Worm (Caenorhabditis elegans) whole organism, L4 larva: ENCODE measurements around the gene C26E1.2.
"Not testable (repeated sequence)": the region's sequence is repeated elsewhere in the genome, so short reads cannot be mapped to it uniquely, and the experiment has no call there.

Source experiments
- fos-1 ChIP-seq: fragments of 150-350 bp; optimal IDR thresholded peaks from 2 replicates; lab custom pipeline; 2014; ENCODE audit warnings: missing biosample characterization, missing genetic modification characterization
- lin-15B ChIP-seq: fragments of 150-350 bp; sonication (generic microtip); optimal IDR thresholded peaks from 3 replicates; lab custom pipeline; 2014; ENCODE audit warnings: missing biosample characterization, missing genetic modification characterization
- lin-39 ChIP-seq: fragments of 150-350 bp; optimal IDR thresholded peaks from 2 replicates; lab custom pipeline; 2014; ENCODE audit warnings: missing biosample characterization, missing genetic modification reagents, missing genetic modification characterization
- lir-3 ChIP-seq: sonication (generic microtip); optimal IDR thresholded peaks from 2 replicates; lab custom pipeline; 2016; ENCODE audit warnings: mild to moderate bottlenecking, missing genetic modification characterization, missing compliant biosample characterization
- nhr-11 ChIP-seq: fragments of 150-350 bp; optimal IDR thresholded peaks from 2 replicates; lab custom pipeline; 2014; ENCODE audit warnings: missing biosample characterization, missing genetic modification characterization
- unc-39 ChIP-seq: sonication (generic microtip); optimal IDR thresholded peaks from 2 replicates; lab custom pipeline; 2017; ENCODE audit warnings: missing biosample characterization, missing genetic modification characterization

DNA sequence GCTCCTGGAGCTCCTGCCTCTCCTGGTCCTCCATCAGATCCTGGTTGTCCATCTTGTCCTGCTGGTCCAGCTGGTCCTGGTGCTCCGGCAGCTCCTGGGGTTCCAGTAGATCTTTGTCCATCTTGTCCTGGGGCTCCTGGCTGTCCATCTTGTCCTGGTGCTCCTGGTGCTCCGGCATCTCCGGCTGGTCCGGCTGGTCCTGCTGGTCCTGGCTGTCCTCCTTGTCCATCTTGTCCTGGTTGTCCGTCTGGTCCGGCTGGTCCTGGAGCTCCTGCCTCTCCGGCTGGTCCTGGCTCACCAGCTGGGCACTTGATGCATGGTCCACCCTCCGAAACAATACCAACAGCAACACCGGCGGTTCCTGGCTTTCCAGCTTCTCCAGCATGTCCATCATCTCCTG is 12.3 kb downstream of the C26E1.2 start:
- not testable (repeated sequence) for TF ChIP-seq unc-39; nhr-11 (tag; lab: Kevin White, UChicago); lin-39 (tag; lab: Kevin White, UChicago); fos-1; lir-3; lin-15B
